Fruit fly (Drosophila melanogaster) whole organism, adult: ENCODE measurements around the gene Nhe1.

Experiments used
- CG11617 ChIP-seq: fragments of 200-800 bp; sonication (Bioruptor generic); optimal IDR thresholded peaks from 2 replicates; lab custom pipeline; 2017; ENCODE audit warnings: mild to moderate bottlenecking, missing biosample characterization, missing genetic modification reagents, missing genetic modification characterization
- CG12768 ChIP-seq: fragments of 200-800 bp; sonication (Bioruptor generic); optimal IDR thresholded peaks from 2 replicates; lab custom pipeline; 2017; ENCODE audit warnings: missing biosample characterization, missing genetic modification characterization, mild to moderate bottlenecking, moderate library complexity, missing genetic modification reagents
- CG14711 ChIP-seq: fragments of 200-800 bp; sonication (Bioruptor generic); optimal IDR thresholded peaks from 2 replicates; lab custom pipeline; 2018; ENCODE audit warnings: missing biosample characterization, mild to moderate bottlenecking, missing genetic modification characterization, moderate library complexity
- CG1620 ChIP-seq: fragments of 200-800 bp; sonication (Bioruptor generic); optimal IDR thresholded peaks from 2 replicates; lab custom pipeline; 2016; ENCODE audit warnings: missing biosample characterization, missing genetic modification characterization
- CG33017 ChIP-seq: fragments of 200-800 bp; sonication (Bioruptor generic); optimal IDR thresholded peaks from 2 replicates; lab custom pipeline; 2018; ENCODE audit warnings: missing biosample characterization, mild to moderate bottlenecking, missing genetic modification characterization, moderate library complexity
- CG5204 ChIP-seq: fragments of 200-800 bp; sonication (Bioruptor generic); optimal IDR thresholded peaks from 2 replicates; lab custom pipeline; 2016; ENCODE audit warnings: missing biosample characterization, missing genetic modification characterization
- CG7045 ChIP-seq: fragments of 200-800 bp; sonication (Bioruptor generic); optimal IDR thresholded peaks from 2 replicates; lab custom pipeline; 2017; ENCODE audit warnings: missing biosample characterization, mild to moderate bottlenecking, missing genetic modification characterization
- CG7101 ChIP-seq: fragments of 200-800 bp; sonication (Bioruptor generic); optimal IDR thresholded peaks from 2 replicates; lab custom pipeline; 2018; ENCODE audit warnings: missing biosample characterization, mild to moderate bottlenecking, missing genetic modification characterization, moderate library complexity
- Clk ChIP-seq: fragments of 200-800 bp; sonication (Bioruptor generic); optimal IDR thresholded peaks from 2 replicates; lab custom pipeline; 2017; ENCODE audit warnings: missing biosample characterization, missing genetic modification characterization
- Crg-1 ChIP-seq: fragments of 200-800 bp; sonication (Bioruptor generic); optimal IDR thresholded peaks from 2 replicates; lab custom pipeline; 2016; ENCODE audit warnings: missing biosample characterization, missing genetic modification characterization
- Hr96 ChIP-seq: fragments of 200-800 bp; sonication (Bioruptor generic); optimal IDR thresholded peaks from 2 replicates; lab custom pipeline; 2016; ENCODE audit warnings: missing biosample characterization, missing genetic modification characterization
- Mnt ChIP-seq: fragments of 200-800 bp; sonication (Bioruptor generic); optimal IDR thresholded peaks from 2 replicates; lab custom pipeline; 2016; ENCODE audit warnings: missing biosample characterization, mild to moderate bottlenecking, missing genetic modification characterization
- bab1 ChIP-seq: fragments of 200-800 bp; sonication (Bioruptor generic); optimal IDR thresholded peaks from 3 replicates; lab custom pipeline; 2019; ENCODE audit warnings: missing biosample characterization, mild to moderate bottlenecking, missing genetic modification characterization, moderate library complexity
- cic ChIP-seq: fragments of 200-800 bp; sonication (Bioruptor generic); optimal IDR thresholded peaks from 2 replicates; lab custom pipeline; 2017; ENCODE audit warnings: missing biosample characterization, mild to moderate bottlenecking, missing genetic modification characterization, moderate library complexity
- cnc ChIP-seq, 2 experiments: fragments of >200 bp; optimal IDR thresholded peaks; 2 replicates each; lab custom pipeline; 2017
- kay ChIP-seq: fragments of 200-800 bp; sonication (Bioruptor generic); peaks from one replicate; lab custom pipeline; 2016; ENCODE audit warnings: missing biosample characterization, missing genetic modification characterization, borderline replicate concordance
- ovo ChIP-seq: fragments of 200-800 bp; sonication (Bioruptor generic); optimal IDR thresholded peaks from 2 replicates; lab custom pipeline; 2016; ENCODE audit warnings: missing biosample characterization, missing genetic modification characterization
- pad ChIP-seq: fragments of 200-800 bp; sonication (Bioruptor generic); optimal IDR thresholded peaks from 3 replicates; lab custom pipeline; 2017; ENCODE audit warnings: missing biosample characterization, missing genetic modification characterization, mild to moderate bottlenecking, moderate library complexity, missing genetic modification reagents
- tj ChIP-seq: fragments of 200-800 bp; sonication (Bioruptor generic); optimal IDR thresholded peaks from 3 replicates; lab custom pipeline; 2017; ENCODE audit warnings: missing biosample characterization, mild to moderate bottlenecking, missing genetic modification characterization, moderate library complexity
- toe ChIP-seq: fragments of 200-800 bp; sonication (Bioruptor generic); optimal IDR thresholded peaks from 2 replicates; lab custom pipeline; 2016; ENCODE audit warnings: missing biosample characterization, missing genetic modification characterization

Gene Nhe1

dm6 chr2L:134563-135382, 28.2 kb upstream of the Nhe1 start:
- TF ChIP-seq bab1 (no peak), CG7101 (tag; lab: Kevin White, UChicago) (peak; percentile 18), Crg-1 (peak; percentile 29), toe (peak; percentile 5), CG14711 (tag; lab: Kevin White, UChicago) (no peak), cnc (optimal IDR thresholded peaks at IDR 0.05; lab: Kevin White, UChicago) (no peak), CG12768 (GFP tag; lab: Kevin White, UChicago) (peak; percentile 13), ovo (GFP tag; lab: Kevin White, UChicago) (no peak), Clk (GFP tag; lab: Kevin White, UChicago) (no peak), kay (GFP tag; lab: Kevin White, UChicago) (peak; percentile 94), pad (GFP tag; lab: Kevin White, UChicago) (no peak), Hr96 (no peak), CG7045 (no peak), CG11617 (peak; percentile 21), tj (GFP tag; lab: Kevin White, UChicago) (no peak), Mnt (peak; percentile 21), CG5204 (GFP tag; lab: Kevin White, UChicago) (no peak), cic (GFP tag; lab: Kevin White, UChicago) (peak; percentile 31), CG33017 (tag; lab: Kevin White, UChicago) (no peak), CG1620 (GFP tag; lab: Kevin White, UChicago) (peak; percentile 16)

- TF ChIP-seq CG7101 (tag; lab: Kevin White, UChicago) (peak; percentile 19), bab1 (peak; percentile 64), Crg-1 (no peak), CG14711 (tag; lab: Kevin White, UChicago) (peak; percentile 29), cnc (optimal IDR thresholded peaks at IDR 0.05; lab: Kevin White, UChicago) (no peak), toe (peak; percentile 43), pad (GFP tag; lab: Kevin White, UChicago) (peak; percentile 95), CG11617 (peak; percentile 8), Mnt (peak; percentile 21), CG12768 (GFP tag; lab: Kevin White, UChicago) (peak; percentile 68), Clk (GFP tag; lab: Kevin White, UChicago) (no peak), tj (GFP tag; lab: Kevin White, UChicago) (peak; percentile 26), CG1620 (GFP tag; lab: Kevin White, UChicago) (peak; percentile 37), CG7045 (peak; percentile 12), CG33017 (tag; lab: Kevin White, UChicago) (no peak), kay (GFP tag; lab: Kevin White, UChicago) (peak; percentile 86), ovo (GFP tag; lab: Kevin White, UChicago) (peak; percentile 86), Hr96 (peak; percentile 10), CG5204 (GFP tag; lab: Kevin White, UChicago) (no peak), cic (GFP tag; lab: Kevin White, UChicago) (peak; percentile 68)
Observed at dm6 chr2L:131466-132270, 25.1 kb upstream of the Nhe1 start, which contains the start of gene Gs1. Gene Gs1 (plus strand): TSS chr2L:132077.

dm6 chr2L:130691-131090, 24.2 kb upstream of the Nhe1 start, which contains the start of gene CG3164:
Gene CG3164 (minus strand): TSS chr2L:130791.
- no peak for TF ChIP-seq Hr96
- TF ChIP-seq pad (GFP tag; lab: Kevin White, UChicago): no peak
- no peak for TF ChIP-seq Mnt
- TF ChIP-seq cnc (optimal IDR thresholded peaks at IDR 0.05; lab: Kevin White, UChicago): no peak
- TF ChIP-seq tj (GFP tag; lab: Kevin White, UChicago): no peak
- no peak for TF ChIP-seq Clk (GFP tag; lab: Kevin White, UChicago)
- TF ChIP-seq CG7045: no peak
- TF ChIP-seq Crg-1: no peak
- TF ChIP-seq CG12768 (GFP tag; lab: Kevin White, UChicago): no peak
- TF ChIP-seq bab1: no peak
- TF ChIP-seq CG7101 (tag; lab: Kevin White, UChicago): no peak
- no peak for TF ChIP-seq cic (GFP tag; lab: Kevin White, UChicago)
- TF ChIP-seq toe: no peak
- no peak for TF ChIP-seq CG14711 (tag; lab: Kevin White, UChicago)
- no peak for TF ChIP-seq CG11617
- no peak for TF ChIP-seq CG1620 (GFP tag; lab: Kevin White, UChicago)
- no peak for TF ChIP-seq kay (GFP tag; lab: Kevin White, UChicago)

dm6 chr2L:128977-129941, 22.7 kb upstream of the Nhe1 start:
- TF ChIP-seq ovo (GFP tag; lab: Kevin White, UChicago): peak; percentile 84
- TF ChIP-seq CG1620 (GFP tag; lab: Kevin White, UChicago): peak; percentile 62
- no peak for TF ChIP-seq CG5204 (GFP tag; lab: Kevin White, UChicago)
- peak; percentile 76 for TF ChIP-seq CG7101 (tag; lab: Kevin White, UChicago)
- peak; percentile 88 for TF ChIP-seq kay (GFP tag; lab: Kevin White, UChicago)
- peak; percentile 95 for TF ChIP-seq CG12768 (GFP tag; lab: Kevin White, UChicago)
- peak; percentile 67 for TF ChIP-seq CG14711 (tag; lab: Kevin White, UChicago)
- no peak for TF ChIP-seq Clk (GFP tag; lab: Kevin White, UChicago)
- peak; percentile 6 for TF ChIP-seq CG7045
- peak; percentile 38 for TF ChIP-seq Crg-1
- TF ChIP-seq CG11617: peak; percentile 51
- peak; percentile 49 for TF ChIP-seq toe
- TF ChIP-seq cnc (optimal IDR thresholded peaks at IDR 0.05; lab: Kevin White, UChicago): no peak
- TF ChIP-seq bab1: peak; percentile 82
- TF ChIP-seq pad (GFP tag; lab: Kevin White, UChicago): peak; percentile 95
- TF ChIP-seq CG33017 (tag; lab: Kevin White, UChicago): peak; percentile 81
- peak; percentile 93 for TF ChIP-seq Mnt
- peak; percentile 84 for TF ChIP-seq Hr96
- peak; percentile 94 for TF ChIP-seq cic (GFP tag; lab: Kevin White, UChicago)
- peak; percentile 93 for TF ChIP-seq tj (GFP tag; lab: Kevin White, UChicago)
